Fruit fly (Drosophila melanogaster): ENCODE data around the gene CG5506.
A peak's percentile ranks its signal among the peaks of the same experiment; 100 is the strongest.

DNA sequence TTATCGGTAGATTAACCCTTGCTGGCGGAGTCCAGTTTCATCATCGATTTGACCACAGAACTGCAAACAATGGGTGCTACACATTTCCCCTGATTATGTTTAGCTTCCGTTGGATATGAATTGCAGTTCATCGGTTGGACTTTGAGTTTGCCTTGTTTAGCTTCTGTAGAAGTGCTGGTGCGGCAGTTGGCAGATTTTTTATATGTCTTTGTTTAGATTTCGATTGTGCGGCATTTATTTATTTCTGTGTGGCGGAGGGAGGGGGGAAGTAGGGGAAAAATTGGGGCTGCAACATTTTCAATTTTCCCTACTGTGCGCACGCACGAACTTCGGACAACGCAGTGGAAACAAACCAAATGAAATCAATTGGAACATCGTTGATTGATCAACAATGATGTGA lies 21.6 kb upstream of the CG5506 start:
- TF ChIP-seq CG11294 (GFP tag; IDR thresholded peaks at IDR 0.05) (no peak), CG3919 (GFP tag; optimal IDR thresholded peaks at IDR 0.05) (no peak), Blimp-1 (GFP tag; optimal IDR thresholded peaks at IDR 0.05) (no peak), OdsH (GFP tag; optimal IDR thresholded peaks at IDR 0.05) (no peak), acj6 (GFP tag; optimal IDR thresholded peaks at IDR 0.05) (no peak), CG8119 (GFP tag; IDR thresholded peaks at IDR 0.05) (0 out of 3 replicates have a peak, but pooled peaks have one; percentile 39)

Measured in whole organism, prepupa.